Worm (Caenorhabditis elegans): ENCODE results near the gene T15B7.15.

- TF ChIP-seq unc-86 (tag; optimal IDR thresholded peaks at IDR 0.05), result no peak
- no peak for TF ChIP-seq ceh-45 (GFP tag; IDR thresholded peaks at IDR 0.05)
- TF ChIP-seq pha-4 (tag; optimal IDR thresholded peaks at IDR 0.05), result no peak
- no peak for TF ChIP-seq pag-3 (tag; optimal IDR thresholded peaks at IDR 0.05; ENCODE audit: borderline replicate concordance)
- no peak for TF ChIP-seq npax-4 (tag; optimal IDR thresholded peaks at IDR 0.05)
Observed at ce11 chrV:6810091-6810490, 28.4 kb downstream of the T15B7.15 start.

Measured in whole organism, late embryonic.